Worm (Caenorhabditis elegans): ENCODE results near the gene B0416.4.

The B0416.4 gene

DNA sequence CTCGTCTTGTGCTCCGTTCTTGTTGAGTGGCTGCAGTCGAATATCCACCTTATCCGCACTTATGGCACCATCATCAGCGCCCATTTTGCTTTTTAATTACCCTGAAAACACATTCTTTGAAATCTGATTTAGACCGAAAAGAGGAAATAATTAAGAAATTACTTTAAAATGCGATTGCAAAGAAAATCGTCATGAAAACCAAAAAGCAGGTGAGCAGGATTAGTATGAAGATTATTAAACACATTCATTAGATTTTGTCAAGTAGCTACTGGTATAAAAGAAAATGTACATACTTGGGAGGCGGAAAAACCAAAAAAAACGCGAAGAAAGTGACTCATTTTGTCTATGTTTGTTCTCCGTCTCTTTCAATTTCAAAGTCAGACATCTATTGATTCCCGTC, 8.0 kb upstream of the B0416.4 start, which contains the start of gene B0416.5:
Gene B0416.5 (minus strand): TSS at position 101 of the 400 bp plus-strand sequence.
- TF ChIP-seq peb-1 (tag; optimal IDR thresholded peaks at IDR 0.05) = no peak
- TF ChIP-seq ztf-1 (GFP tag; conservative IDR thresholded peaks at IDR 0.05) = no peak
- peak; percentile 9 for TF ChIP-seq unc-55 (GFP tag; optimal IDR thresholded peaks at IDR 0.05)

DNA sequence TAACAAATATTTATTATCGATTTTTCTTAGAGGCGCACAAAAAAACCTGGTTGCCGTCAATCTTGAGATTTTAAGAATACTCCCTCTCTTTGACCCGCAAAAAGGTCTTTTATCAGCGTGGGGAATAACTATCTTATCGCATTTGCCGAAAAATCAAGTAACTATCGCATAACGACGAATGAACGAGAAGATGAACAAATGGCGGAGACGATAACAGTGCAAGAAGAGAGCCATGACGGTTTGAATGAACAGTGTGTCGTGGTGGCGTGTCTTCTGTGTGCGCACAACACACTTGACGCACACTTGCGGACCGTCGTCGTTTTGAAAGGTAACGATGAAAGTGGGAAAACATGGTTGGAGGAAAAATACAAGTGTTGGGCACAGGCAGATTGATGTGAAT, 6.9 kb upstream of the B0416.4 start:
- TF ChIP-seq ztf-11 (tag; optimal IDR thresholded peaks at IDR 0.05) (no peak), unc-62 (GFP tag; optimal IDR thresholded peaks at IDR 0.05) (no peak), mdl-1 (tag; optimal IDR thresholded peaks at IDR 0.05) (no peak), Y55F3AM.14 (GFP tag; optimal IDR thresholded peaks at IDR 0.05) (no peak), ceh-82 (tag; optimal IDR thresholded peaks at IDR 0.05) (no peak), nhr-11 (tag; optimal IDR thresholded peaks at IDR 0.05) (no peak), gmeb-1 (tag; optimal IDR thresholded peaks at IDR 0.05) (no peak), ztf-4 (tag; optimal IDR thresholded peaks at IDR 0.05) (no peak), nhr-77 (tag; optimal IDR thresholded peaks at IDR 0.05) (no peak), sma-9 (GFP tag; optimal IDR thresholded peaks at IDR 0.05) (peak; percentile 62), sma-9 (tag; optimal IDR thresholded peaks at IDR 0.05) (no peak), fos-1 (tag; optimal IDR thresholded peaks at IDR 0.05) (peak; percentile 89), nhr-237 (tag; optimal IDR thresholded peaks at IDR 0.05) (no peak), nhr-6 (tag; optimal IDR thresholded peaks at IDR 0.05) (no peak), dmd-4 (tag; optimal IDR thresholded peaks at IDR 0.05) (no peak), peb-1 (tag; optimal IDR thresholded peaks at IDR 0.05) (no peak), lin-13 (GFP tag; optimal IDR thresholded peaks at IDR 0.05) (no peak), blmp-1 (tag; optimal IDR thresholded peaks at IDR 0.05; ENCODE audit: insufficient read depth) (no peak), crh-2 (tag; optimal IDR thresholded peaks at IDR 0.05) (peak; percentile 46), ceh-16 (tag; optimal IDR thresholded peaks at IDR 0.05) (no peak), snpc-4 (tag; optimal IDR thresholded peaks at IDR 0.05) (no peak), lin-11 (tag; optimal IDR thresholded peaks at IDR 0.05) (no peak), mab-5 (tag; optimal IDR thresholded peaks at IDR 0.05) (no peak), aly-2 (tag; optimal IDR thresholded peaks at IDR 0.05) (no peak), sem-4 (tag; optimal IDR thresholded peaks at IDR 0.05) (no peak)

DNA sequence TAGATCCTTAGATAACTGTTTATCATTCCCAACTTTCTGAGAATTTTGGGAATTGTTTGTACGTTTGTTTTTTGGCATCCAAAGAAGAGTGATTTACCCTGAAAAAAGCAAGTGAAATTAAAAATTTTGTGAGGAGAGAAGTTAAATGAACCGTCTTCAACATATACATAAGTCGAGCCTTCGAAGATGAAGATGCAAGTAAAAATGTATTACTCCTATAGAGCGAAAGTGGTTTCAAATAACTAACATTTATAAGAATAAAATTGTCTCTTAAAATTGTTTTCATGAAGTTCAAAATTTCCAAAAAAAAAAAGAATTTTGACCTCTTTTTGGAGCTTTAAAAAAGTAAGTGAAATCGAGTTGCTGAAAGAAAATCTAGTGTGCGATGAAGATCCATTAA, 4.2 kb upstream of the B0416.4 start, which contains the start of gene B0416.10:
Gene B0416.10 (minus strand): TSS at position 101 of the 400 bp plus-strand sequence.
- TF ChIP-seq dmd-4 (tag; optimal IDR thresholded peaks at IDR 0.05) (no peak), C34F6.9 (tag; optimal IDR thresholded peaks at IDR 0.05) (no peak), ztf-4 (tag; optimal IDR thresholded peaks at IDR 0.05) (no peak), nhr-237 (tag; optimal IDR thresholded peaks at IDR 0.05) (no peak)

DNA sequence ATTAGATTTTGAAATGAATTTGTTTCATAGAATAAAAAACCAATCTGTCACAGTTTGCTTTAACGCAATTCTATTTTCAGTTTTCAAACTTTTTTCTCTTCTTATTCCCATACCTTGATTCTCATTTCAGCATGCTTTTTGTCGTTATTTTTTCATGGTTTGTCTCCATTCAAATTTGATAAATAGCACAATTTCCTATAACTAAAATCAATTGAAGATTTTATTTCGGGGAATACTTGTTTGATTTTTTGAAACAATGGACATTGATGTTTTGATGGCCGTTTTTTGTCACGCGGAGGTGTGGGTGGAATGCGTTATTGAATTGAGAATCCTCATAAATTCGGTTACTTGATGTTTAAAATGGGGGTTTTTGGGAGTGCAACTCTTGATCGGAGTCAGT, 4.3 kb downstream of the B0416.4 start, which contains the start of gene B0416.11:
Gene B0416.11 (minus strand): TSS at position 101 of the 400 bp plus-strand sequence.
- TF ChIP-seq nhr-6 (tag; optimal IDR thresholded peaks at IDR 0.05) (no peak), ceh-82 (tag; optimal IDR thresholded peaks at IDR 0.05) (no peak)

DNA sequence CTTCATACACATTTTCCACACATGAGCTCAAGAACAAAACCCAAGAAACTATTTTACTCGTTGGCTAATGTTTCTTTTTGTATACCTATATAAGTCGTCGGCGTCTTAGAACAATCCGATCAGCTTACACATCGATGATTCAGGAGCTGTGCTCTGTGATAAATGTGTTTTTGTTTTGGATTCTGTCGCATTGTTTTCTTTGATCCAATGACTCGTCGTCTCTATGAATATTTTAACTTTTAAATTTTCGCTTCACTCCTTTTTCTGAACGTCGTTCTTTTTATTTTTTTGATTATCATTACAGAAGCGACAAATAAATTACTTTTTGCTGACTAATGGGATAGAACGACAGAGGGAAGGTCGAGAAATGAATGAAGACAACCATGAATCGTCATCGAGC, 12.6 kb downstream of the B0416.4 start, which contains the start of gene B0416.3:
Gene B0416.3 (plus strand): TSS at position 301 of the 400 bp plus-strand sequence.
- TF ChIP-seq snpc-4 (tag; optimal IDR thresholded peaks at IDR 0.05) (no peak), mdl-1 (tag; optimal IDR thresholded peaks at IDR 0.05) (no peak), fos-1 (tag; optimal IDR thresholded peaks at IDR 0.05) (no peak), nhr-21 (tag; optimal IDR thresholded peaks at IDR 0.05) (no peak), nhr-25 (tag; optimal IDR thresholded peaks at IDR 0.05) (no peak), sem-4 (tag; optimal IDR thresholded peaks at IDR 0.05) (no peak), lin-11 (tag; optimal IDR thresholded peaks at IDR 0.05) (no peak), alr-1 (tag; optimal IDR thresholded peaks at IDR 0.05) (no peak), Y55F3AM.14 (GFP tag; optimal IDR thresholded peaks at IDR 0.05) (no peak), ama-1 (optimal IDR thresholded peaks at IDR 0.05) (no peak), F13H6.1 (tag; optimal IDR thresholded peaks at IDR 0.05) (no peak), R02D3.7 (tag; optimal IDR thresholded peaks at IDR 0.05) (no peak), ZK546.5 (tag; optimal IDR thresholded peaks at IDR 0.05) (no peak), egl-27 (tag; optimal IDR thresholded peaks at IDR 0.05) (no peak), elt-1 (tag; optimal IDR thresholded peaks at IDR 0.05) (no peak), unc-39 (tag; optimal IDR thresholded peaks at IDR 0.05) (no peak), nhr-12 (tag; optimal IDR thresholded peaks at IDR 0.05) (no peak), nhr-23 (tag; optimal IDR thresholded peaks at IDR 0.05) (no peak), dmd-4 (tag; optimal IDR thresholded peaks at IDR 0.05) (no peak), nhr-10 (tag; optimal IDR thresholded peaks at IDR 0.05) (no peak)

Measured in whole organism, L2 larva.